Worm (Caenorhabditis elegans) whole organism, L3 larva: ENCODE measurements around the gene art-1.
A peak's percentile ranks its signal among the peaks of the same experiment; 100 is the strongest.

Experiments
- R02D3.7 ChIP-seq: fragments of 150-350 bp; optimal IDR thresholded peaks from 2 replicates; lab custom pipeline; 2014; ENCODE audit warnings: missing biosample characterization, missing genetic modification characterization
- ZK546.5 ChIP-seq: sonication (generic microtip); optimal IDR thresholded peaks from 2 replicates; lab custom pipeline; 2017; ENCODE audit warnings: missing biosample characterization, missing genetic modification characterization
- ama-1 ChIP-seq: fragments of 150-350 bp; optimal IDR thresholded peaks from 2 replicates; lab custom pipeline; 2018
- ceh-16 ChIP-seq: sonication (generic microtip); optimal IDR thresholded peaks from 2 replicates; lab custom pipeline; 2017; ENCODE audit warnings: missing biosample characterization, missing genetic modification characterization
- ceh-28 ChIP-seq: fragments of 150-350 bp; optimal IDR thresholded peaks from 2 replicates; lab custom pipeline; 2014; ENCODE audit warnings: missing biosample characterization, missing genetic modification reagents, missing genetic modification characterization
- ceh-82 ChIP-seq: fragments of 150-350 bp; optimal IDR thresholded peaks from 2 replicates; lab custom pipeline; 2014; ENCODE audit warnings: missing biosample characterization, missing genetic modification characterization
- ceh-9 ChIP-seq: sonication (generic microtip); optimal IDR thresholded peaks from 2 replicates; lab custom pipeline; 2018; ENCODE audit warnings: missing biosample characterization, missing genetic modification characterization
- daf-12 ChIP-seq: fragments of 150-350 bp; optimal IDR thresholded peaks from 2 replicates; lab custom pipeline; 2014; ENCODE audit warnings: missing biosample characterization, missing genetic modification reagents, missing genetic modification characterization
- egl-27 ChIP-seq: sonication (generic microtip); optimal IDR thresholded peaks from 4 replicates; lab custom pipeline; 2017; ENCODE audit warnings: missing biosample characterization, missing genetic modification reagents, missing genetic modification characterization
- egl-5 ChIP-seq: fragments of 150-350 bp; optimal IDR thresholded peaks from 2 replicates; lab custom pipeline; 2017; ENCODE audit warnings: missing biosample characterization, missing genetic modification reagents, missing genetic modification characterization, inconsistent platforms
- elt-1 ChIP-seq: fragments of 150-350 bp; optimal IDR thresholded peaks from 2 replicates; lab custom pipeline; 2014; ENCODE audit warnings: missing biosample characterization, missing genetic modification characterization
- elt-2 ChIP-seq: sonication (generic microtip); optimal IDR thresholded peaks from 2 replicates; lab custom pipeline; 2016; ENCODE audit warnings: missing genetic modification reagents, mild to moderate bottlenecking, missing genetic modification characterization, missing compliant biosample characterization
- eor-1 ChIP-seq, 2 experiments: fragments of 150-350 bp; optimal IDR thresholded peaks; 2 replicates each; lab custom pipeline; 2014 to 2018; ENCODE audit warnings: missing biosample characterization in 2 of 2, missing genetic modification characterization in 2 of 2
- fkh-10 ChIP-seq: sonication (generic microtip); optimal IDR thresholded peaks from 2 replicates; lab custom pipeline; 2017; ENCODE audit warnings: missing biosample characterization, missing genetic modification reagents, missing genetic modification characterization
- fkh-2 ChIP-seq: fragments of 150-350 bp; optimal IDR thresholded peaks from 2 replicates; lab custom pipeline; 2014; ENCODE audit warnings: missing biosample characterization, missing genetic modification reagents, missing genetic modification characterization
- hmg-11 ChIP-seq: sonication (generic microtip); optimal IDR thresholded peaks from 2 replicates; lab custom pipeline; 2016; ENCODE audit warnings: missing genetic modification characterization, missing compliant biosample characterization
- jun-1 ChIP-seq: fragments of 150-350 bp; optimal IDR thresholded peaks from 2 replicates; lab custom pipeline; 2014; ENCODE audit warnings: missing biosample characterization, missing genetic modification reagents, missing genetic modification characterization
- lin-15B ChIP-seq: fragments of 150-350 bp; optimal IDR thresholded peaks from 2 replicates; lab custom pipeline; 2014; ENCODE audit warnings: missing biosample characterization, missing genetic modification characterization
- lin-39 ChIP-seq: fragments of 150-350 bp; optimal IDR thresholded peaks from 2 replicates; lab custom pipeline; 2018; ENCODE audit warnings: missing biosample characterization, missing genetic modification reagents, missing genetic modification characterization
- lsy-12 ChIP-seq: sonication (generic microtip); optimal IDR thresholded peaks from 2 replicates; lab custom pipeline; 2016; ENCODE audit warnings: mild to moderate bottlenecking, missing genetic modification characterization, missing compliant biosample characterization
- mdl-1 ChIP-seq: fragments of 150-350 bp; optimal IDR thresholded peaks from 2 replicates; lab custom pipeline; 2014; ENCODE audit warnings: missing biosample characterization, missing genetic modification characterization
- nfya-1 ChIP-seq: sonication (generic microtip); optimal IDR thresholded peaks from 2 replicates; lab custom pipeline; 2017; ENCODE audit warnings: missing genetic modification characterization, mild to moderate bottlenecking, missing compliant biosample characterization, antibody characterized with exemption, moderate library complexity; ENCODE audit not compliant: insufficient read depth
- nhr-11 ChIP-seq: fragments of 150-350 bp; optimal IDR thresholded peaks from 2 replicates; lab custom pipeline; 2014; ENCODE audit warnings: missing biosample characterization, missing genetic modification characterization
- nhr-23 ChIP-seq: fragments of 150-350 bp; optimal IDR thresholded peaks from 2 replicates; lab custom pipeline; 2014; ENCODE audit warnings: missing biosample characterization, missing genetic modification reagents, missing genetic modification characterization
- nhr-237 ChIP-seq: fragments of 150-350 bp; optimal IDR thresholded peaks from 2 replicates; lab custom pipeline; 2014; ENCODE audit warnings: missing biosample characterization, missing genetic modification characterization
- nhr-25 ChIP-seq: sonication (generic microtip); optimal IDR thresholded peaks from 2 replicates; lab custom pipeline; 2017; ENCODE audit warnings: missing biosample characterization, missing genetic modification characterization
- nhr-28 ChIP-seq: fragments of 150-350 bp; optimal IDR thresholded peaks from 2 replicates; lab custom pipeline; 2014; ENCODE audit warnings: missing biosample characterization, missing genetic modification characterization
- nhr-43 ChIP-seq: sonication (generic microtip); optimal IDR thresholded peaks from 2 replicates; lab custom pipeline; 2016; ENCODE audit warnings: mild to moderate bottlenecking, missing genetic modification characterization, missing compliant biosample characterization; ENCODE audit not compliant: poor library complexity, severe bottlenecking
- nhr-76 ChIP-seq: fragments of 150-350 bp; sonication (generic microtip); optimal IDR thresholded peaks from 5 replicates; lab custom pipeline; 2014; ENCODE audit warnings: missing biosample characterization, missing genetic modification characterization
- nhr-77 ChIP-seq: fragments of 150-350 bp; optimal IDR thresholded peaks from 2 replicates; lab custom pipeline; 2014; ENCODE audit warnings: missing biosample characterization, missing genetic modification characterization
- pha-4 ChIP-seq: fragments of 150-350 bp; optimal IDR thresholded peaks from 2 replicates; lab custom pipeline; 2014; ENCODE audit warnings: missing biosample characterization, missing genetic modification reagents, missing genetic modification characterization
- pqm-1 ChIP-seq: fragments of 150-350 bp; optimal IDR thresholded peaks from 2 replicates; lab custom pipeline; 2017; ENCODE audit warnings: missing biosample characterization, missing genetic modification characterization, inconsistent platforms
- skn-1 ChIP-seq: fragments of 150-350 bp; optimal IDR thresholded peaks from 2 replicates; lab custom pipeline; 2014; ENCODE audit warnings: missing biosample characterization, missing genetic modification characterization
- snpc-4 ChIP-seq: fragments of 150-350 bp; optimal IDR thresholded peaks from 2 replicates; lab custom pipeline; 2014; ENCODE audit warnings: missing biosample characterization, missing genetic modification characterization
- unc-39 ChIP-seq: sonication (generic microtip); optimal IDR thresholded peaks from 4 replicates; lab custom pipeline; 2017; ENCODE audit warnings: missing biosample characterization, missing genetic modification characterization
- unc-62 ChIP-seq: fragments of 150-350 bp; sonication (generic microtip); optimal IDR thresholded peaks from 4 replicates; lab custom pipeline; 2014; ENCODE audit warnings: missing biosample characterization, missing genetic modification reagents, missing genetic modification characterization
- zag-1 ChIP-seq: fragments of 150-350 bp; optimal IDR thresholded peaks from 2 replicates; lab custom pipeline; 2014; ENCODE audit warnings: missing biosample characterization, missing genetic modification characterization
- ztf-4 ChIP-seq: fragments of 150-350 bp; optimal IDR thresholded peaks from 2 replicates; lab custom pipeline; 2014; ENCODE audit warnings: missing biosample characterization, missing genetic modification characterization

The art-1 gene

ce11 chrII:6992949-6993348 is 20.9 kb upstream of the art-1 start:
- TF ChIP-seq hmg-11 (peak; percentile 11), eor-1 (tag; optimal IDR thresholded peaks at IDR 0.05; lab: Kevin White, UChicago) (no peak), pha-4 (tag; lab: Kevin White, UChicago) (no peak), nhr-77 (tag; lab: Kevin White, UChicago) (no peak), fkh-10 (GFP tag; lab: Kevin White, UChicago) (peak; percentile 94), nhr-28 (tag; lab: Kevin White, UChicago) (no peak), ZK546.5 (tag; lab: Kevin White, UChicago) (no peak), mdl-1 (tag; lab: Kevin White, UChicago) (no peak), nhr-11 (tag; lab: Kevin White, UChicago) (no peak), elt-1 (no peak), unc-62 (GFP tag; lab: Kevin White, UChicago) (peak; percentile 12), jun-1 (tag; lab: Kevin White, UChicago) (no peak), unc-39 (no peak), nhr-43 (no peak), R02D3.7 (no peak), lin-39 (tag; lab: Kevin White, UChicago) (peak; percentile 60), daf-12 (no peak), egl-5 (peak; percentile 36), pqm-1 (tag; lab: Kevin White, UChicago) (no peak), lin-15B (tag; lab: Kevin White, UChicago) (peak; percentile 1), ama-1 (lab: Kevin White, UChicago) (no peak), lsy-12 (tag; lab: Kevin White, UChicago) (peak; percentile 15), ceh-16 (tag; lab: Kevin White, UChicago) (no peak), skn-1 (no peak), nhr-76 (tag; lab: Kevin White, UChicago) (no peak), ceh-9 (tag; lab: Kevin White, UChicago) (no peak), elt-2 (tag; lab: Kevin White, UChicago) (no peak), zag-1 (tag; lab: Kevin White, UChicago) (no peak), fkh-2 (tag; lab: Kevin White, UChicago) (no peak), egl-27 (tag; lab: Kevin White, UChicago) (no peak), nhr-23 (tag; lab: Kevin White, UChicago) (no peak), nfya-1 (tag; lab: Kevin White, UChicago) (peak; percentile 88), ceh-28 (peak; percentile 18)

ce11 chrII:6989830-6990287 is 17.8 kb upstream of the art-1 start, which contains the start of gene C15F1.1:
C15F1.1 (plus strand) TSS chrII:6989880.
- peak; percentile 77 for TF ChIP-seq snpc-4
- no peak for TF ChIP-seq nhr-25

- TF ChIP-seq ama-1 (lab: Kevin White, UChicago) (no peak), elt-2 (tag; lab: Kevin White, UChicago) (no peak), lin-15B (tag; lab: Kevin White, UChicago) (no peak), nhr-237 (tag; lab: Kevin White, UChicago) (no peak), skn-1 (no peak), snpc-4 (no peak), mdl-1 (tag; lab: Kevin White, UChicago) (no peak), ceh-82 (no peak), nhr-76 (tag; lab: Kevin White, UChicago) (no peak), ztf-4 (tag; lab: Kevin White, UChicago) (no peak), pqm-1 (tag; lab: Kevin White, UChicago) (no peak), ceh-16 (tag; lab: Kevin White, UChicago) (no peak), fkh-2 (tag; lab: Kevin White, UChicago) (no peak)
Measured at ce11 chrII:6979646-6980045, 7.6 kb upstream of the art-1 start, which contains the start of gene C15F1.2. C15F1.2 (plus strand) TSS chrII:6979953.

ce11 chrII:6978908-6979307 is 6.9 kb upstream of the art-1 start:
- TF ChIP-seq nhr-23 (tag; lab: Kevin White, UChicago) (peak; percentile 73), skn-1 (no peak)
